Worm (Caenorhabditis elegans): ENCODE measurements around the gene art-1.

art-1 gene

ce11 chrII:6939873-6940272, 32.2 kb downstream of the art-1 start:
- TF ChIP-seq die-1 (tag; optimal IDR thresholded peaks at IDR 0.05) (no peak), lin-40 (tag; optimal IDR thresholded peaks at IDR 0.05) (no peak)

DNA sequence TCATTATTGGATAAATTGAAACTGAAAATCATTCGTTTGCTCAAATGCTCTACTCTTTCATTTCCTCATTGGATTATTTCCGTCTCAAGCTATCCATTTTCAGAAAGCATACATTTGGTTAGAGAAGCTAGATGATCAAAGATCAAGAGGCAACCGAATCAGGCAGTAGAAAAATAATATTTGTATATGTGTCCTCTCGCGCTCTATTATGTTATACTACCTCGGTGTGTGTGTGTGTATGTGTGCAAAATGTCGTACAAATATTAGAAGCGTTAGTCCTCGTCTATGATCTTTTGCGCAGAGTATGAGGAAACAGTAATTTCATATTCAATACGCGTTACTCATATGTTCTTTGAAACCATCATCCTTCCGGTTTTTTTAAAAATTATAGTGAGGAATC, 35.0 kb downstream of the art-1 start:
- TF ChIP-seq F57A8.1 (GFP tag; optimal IDR thresholded peaks at IDR 0.05) (no peak), F49E8.2 (tag; optimal IDR thresholded peaks at IDR 0.05; ENCODE audit: insufficient read depth) (no peak), fkh-3 (tag; optimal IDR thresholded peaks at IDR 0.05) (no peak), F37B4.10 (GFP tag; IDR thresholded peaks at IDR 0.05) (no peak), rcor-1 (GFP tag; IDR thresholded peaks at IDR 0.05) (no peak), ZK185.1 (tag; optimal IDR thresholded peaks at IDR 0.05; ENCODE audit: poor library complexity, severe bottlenecking) (no peak), somi-1 (GFP tag; optimal IDR thresholded peaks at IDR 0.05) (no peak), madf-8 (GFP tag; conservative IDR thresholded peaks at IDR 0.05) (no peak), ceh-58 (GFP tag; IDR thresholded peaks at IDR 0.05) (no peak), egl-18 (GFP tag; IDR thresholded peaks at IDR 0.05) (no peak), attf-6 (GFP tag; IDR thresholded peaks at IDR 0.05) (no peak), ceh-91 (GFP tag; IDR thresholded peaks at IDR 0.05) (no peak), ztf-28 (GFP tag; IDR thresholded peaks at IDR 0.05) (no peak)

- TF ChIP-seq nhr-80 (tag; optimal IDR thresholded peaks at IDR 0.05): peak; percentile 38
- no peak for TF ChIP-seq tbx-9 (tag; optimal IDR thresholded peaks at IDR 0.05; ENCODE audit: borderline replicate concordance)
Observed at ce11 chrII:6936528-6936927, 35.5 kb downstream of the art-1 start.

- TF ChIP-seq ztf-28 (GFP tag; IDR thresholded peaks at IDR 0.05) (no peak), nhr-80 (tag; optimal IDR thresholded peaks at IDR 0.05) (peak; percentile 2)
Observed at ce11 chrII:6935975-6936374, 36.1 kb downstream of the art-1 start.

ce11 chrII:6934729-6935128, 37.3 kb downstream of the art-1 start:
- no peak for TF ChIP-seq tlf-1 (GFP tag; optimal IDR thresholded peaks at IDR 0.05)
- no peak for TF ChIP-seq T26A5.8 (tag; optimal IDR thresholded peaks at IDR 0.05)
- no peak for TF ChIP-seq F49E8.2 (tag; optimal IDR thresholded peaks at IDR 0.05; ENCODE audit: insufficient read depth)
- no peak for TF ChIP-seq ccch-3 (GFP tag; optimal IDR thresholded peaks at IDR 0.05)

- no peak for TF ChIP-seq somi-1 (GFP tag; optimal IDR thresholded peaks at IDR 0.05)
- peak; percentile 11 for TF ChIP-seq nhr-80 (tag; optimal IDR thresholded peaks at IDR 0.05)
Observed at ce11 chrII:6932978-6933377, 39.1 kb downstream of the art-1 start.

- peak; percentile 17; the same call in 1 of the 2 replicates for TF ChIP-seq hmg-1.2 (GFP tag; IDR thresholded peaks at IDR 0.05)
- TF ChIP-seq Y79H2A.3 (GFP tag; conservative IDR thresholded peaks at IDR 0.05): no peak
- TF ChIP-seq cebp-1 (GFP tag; IDR thresholded peaks at IDR 0.05): no peak
- TF ChIP-seq cebp-1 (tag; optimal IDR thresholded peaks at IDR 0.05): peak; percentile 61
- TF ChIP-seq nhr-80 (tag; optimal IDR thresholded peaks at IDR 0.05): peak; percentile 10
- no peak for TF ChIP-seq F37B4.10 (GFP tag; IDR thresholded peaks at IDR 0.05)
Observed at ce11 chrII:6930072-6930471, 42.0 kb downstream of the art-1 start.

DNA sequence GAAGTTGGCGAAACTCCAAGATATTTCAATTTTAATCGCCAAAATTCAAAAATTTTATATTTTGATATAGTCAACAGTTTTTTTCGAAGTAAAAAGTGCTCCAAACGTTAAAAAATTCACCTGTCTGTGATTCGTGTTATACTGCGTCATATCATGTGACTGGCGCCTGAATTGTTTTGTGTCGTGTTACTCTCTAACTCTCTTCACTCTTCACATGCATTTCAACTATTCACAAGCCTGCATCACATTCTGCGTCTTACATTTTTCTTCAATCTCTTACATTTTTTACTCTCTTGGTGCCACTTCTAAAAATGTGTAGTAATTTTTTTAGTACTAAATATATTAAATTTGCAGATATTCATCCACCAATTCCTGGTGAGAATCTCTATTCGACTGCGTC, 43.6 kb downstream of the art-1 start, which contains the start of gene flcn-1:
flcn-1 (plus strand) TSS at position 348 of the 400 bp plus-strand sequence.
- peak; percentile 25; the same call in 1 of the 2 replicates for TF ChIP-seq nfyb-1 (GFP tag; IDR thresholded peaks at IDR 0.05)
- TF ChIP-seq K11D2.4 (GFP tag; IDR thresholded peaks at IDR 0.05): no peak
- TF ChIP-seq hmg-1.2 (GFP tag; IDR thresholded peaks at IDR 0.05): peak; percentile 62; the same call in 1 of the 2 replicates
- no peak for TF ChIP-seq cebp-2 (GFP tag; IDR thresholded peaks at IDR 0.05)
- TF ChIP-seq ceh-27 (GFP tag; optimal IDR thresholded peaks at IDR 0.05): peak; percentile 17
- no peak for TF ChIP-seq bed-1 (GFP tag; IDR thresholded peaks at IDR 0.05)
- TF ChIP-seq unc-130 (GFP tag; optimal IDR thresholded peaks at IDR 0.05): no peak
- no peak for TF ChIP-seq cebp-1 (GFP tag; IDR thresholded peaks at IDR 0.05)
- peak; percentile 38 for TF ChIP-seq cebp-1 (tag; optimal IDR thresholded peaks at IDR 0.05)
- TF ChIP-seq attf-5 (GFP tag; optimal IDR thresholded peaks at IDR 0.05): peak; percentile 22
- peak in 1 of 3 experiments; percentile 44 for TF ChIP-seq lin-35 (GFP tag; optimal IDR thresholded peaks at IDR 0.05)
- peak; percentile 2 for TF ChIP-seq nhr-80 (tag; optimal IDR thresholded peaks at IDR 0.05)

Data from whole organism, young adult.